Worm (Caenorhabditis elegans) whole organism, late embryonic: ENCODE measurements around the gene tbb-2.
A peak's percentile ranks its signal among the peaks of the same experiment; 100 is the strongest.

Source experiments
- C38D4.7 ChIP-seq: fragments of 200-800 bp; sonication (Bioruptor generic); optimal IDR thresholded peaks from 2 replicates; lab custom pipeline; 2018; ENCODE audit warnings: mild to moderate bottlenecking, missing genetic modification characterization, moderate library complexity, missing compliant biosample characterization
- K02D7.2 ChIP-seq: sonication (generic microtip); optimal IDR thresholded peaks from 2 replicates; lab custom pipeline; 2017; ENCODE audit warnings: mild to moderate bottlenecking, missing genetic modification characterization, missing compliant biosample characterization
- K09A11.1 ChIP-seq: sonication (generic microtip); optimal IDR thresholded peaks from 2 replicates; lab custom pipeline; 2017; ENCODE audit warnings: antibody characterized with exemption, mild to moderate bottlenecking, missing genetic modification characterization, missing compliant biosample characterization; ENCODE audit not compliant: insufficient read depth
- Y22D7AL.16 ChIP-seq: sonication (generic microtip); optimal IDR thresholded peaks from 2 replicates; lab custom pipeline; 2016; ENCODE audit warnings: missing genetic modification characterization, missing compliant biosample characterization
- ahr-1 ChIP-seq: sonication (generic microtip); optimal IDR thresholded peaks from 2 replicates; lab custom pipeline; 2016; ENCODE audit warnings: missing genetic modification characterization, missing compliant biosample characterization
- ceh-18 ChIP-seq: sonication (generic microtip); optimal IDR thresholded peaks from 2 replicates; lab custom pipeline; 2016; ENCODE audit warnings: missing genetic modification characterization, missing compliant biosample characterization
- ceh-2 ChIP-seq: sonication (generic microtip); optimal IDR thresholded peaks from 2 replicates; lab custom pipeline; 2016; ENCODE audit warnings: missing genotype, missing genetic modification characterization, missing compliant biosample characterization
- ceh-22 ChIP-seq: sonication (generic microtip); optimal IDR thresholded peaks from 2 replicates; lab custom pipeline; 2017; ENCODE audit warnings: missing biosample characterization, missing genetic modification characterization
- ceh-30 ChIP-seq: fragments of 150-350 bp; optimal IDR thresholded peaks from 2 replicates; lab custom pipeline; 2014; ENCODE audit warnings: missing biosample characterization, missing genetic modification characterization
- ceh-31 ChIP-seq: sonication (generic microtip); optimal IDR thresholded peaks from 2 replicates; lab custom pipeline; 2016; ENCODE audit warnings: missing genetic modification characterization, missing compliant biosample characterization
- ceh-34 ChIP-seq: sonication (generic microtip); optimal IDR thresholded peaks from 2 replicates; lab custom pipeline; 2016; ENCODE audit warnings: mild to moderate bottlenecking, missing genetic modification characterization, missing compliant biosample characterization
- che-1 ChIP-seq: sonication (generic microtip); optimal IDR thresholded peaks from 2 replicates; lab custom pipeline; 2016; ENCODE audit warnings: mild to moderate bottlenecking, missing genetic modification characterization, missing compliant biosample characterization
- dmd-4 ChIP-seq: sonication (generic microtip); optimal IDR thresholded peaks from 2 replicates; lab custom pipeline; 2016; ENCODE audit warnings: borderline replicate concordance, missing genetic modification characterization, missing compliant biosample characterization
- elt-2 ChIP-seq: sonication (generic microtip); optimal IDR thresholded peaks from 2 replicates; lab custom pipeline; 2016; ENCODE audit warnings: missing genetic modification reagents, missing genetic modification characterization, missing compliant biosample characterization
- elt-4 ChIP-seq: sonication (generic microtip); optimal IDR thresholded peaks from 2 replicates; lab custom pipeline; 2016; ENCODE audit warnings: missing genetic modification characterization, missing compliant biosample characterization
- ets-4 ChIP-seq: sonication (generic microtip); optimal IDR thresholded peaks from 2 replicates; lab custom pipeline; 2016; ENCODE audit warnings: missing genetic modification characterization, missing compliant biosample characterization
- fax-1 ChIP-seq: sonication (generic microtip); optimal IDR thresholded peaks from 2 replicates; lab custom pipeline; 2016; ENCODE audit warnings: missing genotype, missing genetic modification characterization, missing compliant biosample characterization
- fkh-10 ChIP-seq: fragments of 150-350 bp; optimal IDR thresholded peaks from 2 replicates; lab custom pipeline; 2014; ENCODE audit warnings: missing biosample characterization, missing genetic modification reagents, missing genetic modification characterization
- fkh-6 ChIP-seq: sonication (generic microtip); optimal IDR thresholded peaks from 2 replicates; lab custom pipeline; 2016; ENCODE audit warnings: missing genetic modification characterization, missing compliant biosample characterization
- hlh-8 ChIP-seq: sonication (generic microtip); optimal IDR thresholded peaks from 2 replicates; lab custom pipeline; 2016; ENCODE audit warnings: missing genotype, missing genetic modification characterization, missing compliant biosample characterization
- lim-6 ChIP-seq: sonication (generic microtip); optimal IDR thresholded peaks from 2 replicates; lab custom pipeline; 2016; ENCODE audit warnings: missing genetic modification characterization, missing compliant biosample characterization
- lin-11 ChIP-seq: fragments of 200-800 bp; sonication (Bioruptor generic); optimal IDR thresholded peaks from 2 replicates; lab custom pipeline; 2018; ENCODE audit warnings: mild to moderate bottlenecking, missing genetic modification characterization, missing compliant biosample characterization
- mec-3 ChIP-seq: sonication (generic microtip); optimal IDR thresholded peaks from 2 replicates; lab custom pipeline; 2016; ENCODE audit warnings: borderline replicate concordance, missing genetic modification characterization, missing compliant biosample characterization
- nfya-1 ChIP-seq: sonication (generic microtip); optimal IDR thresholded peaks from 2 replicates; lab custom pipeline; 2017; ENCODE audit warnings: missing genetic modification characterization, mild to moderate bottlenecking, missing compliant biosample characterization, antibody characterized with exemption, moderate library complexity
- nhr-11 ChIP-seq: fragments of 150-350 bp; optimal IDR thresholded peaks from 2 replicates; lab custom pipeline; 2014; ENCODE audit warnings: missing biosample characterization, missing genetic modification characterization
- nhr-232 ChIP-seq: sonication (generic microtip); optimal IDR thresholded peaks from 2 replicates; lab custom pipeline; 2016; ENCODE audit warnings: missing genetic modification characterization, missing compliant biosample characterization
- npax-4 ChIP-seq: sonication (generic microtip); optimal IDR thresholded peaks from 2 replicates; lab custom pipeline; 2016; ENCODE audit warnings: missing genetic modification characterization, missing compliant biosample characterization
- pax-1 ChIP-seq: fragments of 150-350 bp; optimal IDR thresholded peaks from 2 replicates; lab custom pipeline; 2014; ENCODE audit warnings: missing biosample characterization, missing genetic modification characterization
- pha-2 ChIP-seq: sonication (generic microtip); optimal IDR thresholded peaks from 2 replicates; lab custom pipeline; 2017; ENCODE audit warnings: mild to moderate bottlenecking, missing genetic modification characterization, missing compliant biosample characterization
- pros-1 ChIP-seq: fragments of 150-350 bp; optimal IDR thresholded peaks from 2 replicates; lab custom pipeline; 2014; ENCODE audit warnings: missing biosample characterization, missing genetic modification reagents, missing genetic modification characterization
- ref-2 ChIP-seq: sonication (generic microtip); optimal IDR thresholded peaks from 2 replicates; lab custom pipeline; 2016; ENCODE audit warnings: missing genetic modification characterization, missing compliant biosample characterization
- sox-4 ChIP-seq: sonication (generic microtip); optimal IDR thresholded peaks from 2 replicates; lab custom pipeline; 2017; ENCODE audit warnings: mild to moderate bottlenecking, missing genetic modification characterization, inconsistent platforms, missing compliant biosample characterization
- syd-9 ChIP-seq: sonication (generic microtip); optimal IDR thresholded peaks from 2 replicates; lab custom pipeline; 2016; ENCODE audit warnings: mild to moderate bottlenecking, missing genetic modification characterization, moderate library complexity, missing compliant biosample characterization
- tbx-2 ChIP-seq: sonication (generic microtip); optimal IDR thresholded peaks from 2 replicates; lab custom pipeline; 2016; ENCODE audit warnings: missing genetic modification characterization, missing compliant biosample characterization
- tbx-7 ChIP-seq: sonication (generic microtip); optimal IDR thresholded peaks from 2 replicates; lab custom pipeline; 2016; ENCODE audit warnings: missing genotype, missing genetic modification characterization, missing compliant biosample characterization
- unc-42 ChIP-seq: sonication (generic microtip); optimal IDR thresholded peaks from 2 replicates; lab custom pipeline; 2016; ENCODE audit warnings: missing genotype, missing genetic modification characterization, missing compliant biosample characterization
- unc-55 ChIP-seq: sonication (generic microtip); optimal IDR thresholded peaks from 2 replicates; lab custom pipeline; 2017; ENCODE audit warnings: missing biosample characterization, missing genetic modification reagents, missing genetic modification characterization
- unc-86 ChIP-seq: sonication (generic microtip); optimal IDR thresholded peaks from 2 replicates; lab custom pipeline; 2016; ENCODE audit warnings: missing genetic modification characterization, missing compliant biosample characterization

The tbb-2 gene

ce11 chrIII:4009181-4009580 lies 8.2 kb downstream of the tbb-2 start:
- TF ChIP-seq elt-4 (tag; lab: Kevin White, UChicago) (no peak), sox-4 (no peak), syd-9 (no peak), ceh-31 (tag; lab: Kevin White, UChicago) (no peak), nfya-1 (tag; lab: Kevin White, UChicago) (peak; percentile 86), ceh-22 (tag; lab: Kevin White, UChicago) (no peak), pha-2 (no peak)

ce11 chrIII:4007017-4007416 lies 10.4 kb downstream of the tbb-2 start:
- TF ChIP-seq fkh-10 (GFP tag; lab: Kevin White, UChicago), result no peak
- no peak for TF ChIP-seq ceh-30 (tag; lab: Kevin White, UChicago)
- no peak for TF ChIP-seq nhr-11 (tag; lab: Kevin White, UChicago)
- TF ChIP-seq syd-9, result no peak
- TF ChIP-seq hlh-8 (tag; lab: Kevin White, UChicago), result no peak
- TF ChIP-seq nhr-232 (tag; lab: Kevin White, UChicago), result no peak
- TF ChIP-seq lim-6 (tag; lab: Kevin White, UChicago), result no peak
- TF ChIP-seq fkh-6 (tag; lab: Kevin White, UChicago), result no peak
- no peak for TF ChIP-seq pax-1 (tag; lab: Kevin White, UChicago)
- no peak for TF ChIP-seq lin-11 (tag; lab: Kevin White, UChicago)

ce11 chrIII:4005446-4006192 lies 11.8 kb downstream of the tbb-2 start, which contains the start of gene pxd-1:
Gene pxd-1 (plus strand): TSS chrIII:4006142.
- TF ChIP-seq unc-42 (tag; lab: Kevin White, UChicago), result peak; percentile 84
- TF ChIP-seq ceh-31 (tag; lab: Kevin White, UChicago), result no peak
- no peak for TF ChIP-seq mec-3 (tag; lab: Kevin White, UChicago)
- no peak for TF ChIP-seq K09A11.1 (tag; lab: Kevin White, UChicago)
- no peak for TF ChIP-seq fax-1 (tag; lab: Kevin White, UChicago)
- TF ChIP-seq npax-4 (tag; lab: Kevin White, UChicago), result no peak
- no peak for TF ChIP-seq ref-2
- TF ChIP-seq tbx-7 (tag; lab: Kevin White, UChicago), result no peak
- TF ChIP-seq nfya-1 (tag; lab: Kevin White, UChicago), result peak; percentile 34
- no peak for TF ChIP-seq K02D7.2 (tag; lab: Kevin White, UChicago)
- peak; percentile 48 for TF ChIP-seq unc-55
- no peak for TF ChIP-seq dmd-4 (tag; lab: Kevin White, UChicago)

- TF ChIP-seq elt-2 (tag; lab: Kevin White, UChicago) (peak; percentile 88), pros-1 (tag; lab: Kevin White, UChicago) (no peak), tbx-2 (tag; lab: Kevin White, UChicago) (peak; percentile 32), C38D4.7 (GFP tag; lab: Kevin White, UChicago) (peak; percentile 11), ceh-18 (tag; lab: Kevin White, UChicago) (peak; percentile 12), che-1 (tag; lab: Kevin White, UChicago) (peak; percentile 44), ceh-30 (tag; lab: Kevin White, UChicago) (peak; percentile 46), unc-42 (tag; lab: Kevin White, UChicago) (peak; percentile 27), ahr-1 (tag; lab: Kevin White, UChicago) (no peak), hlh-8 (tag; lab: Kevin White, UChicago) (no peak), Y22D7AL.16 (tag; lab: Kevin White, UChicago) (peak; percentile 25), ceh-34 (tag; lab: Kevin White, UChicago) (peak; percentile 22), unc-86 (tag; lab: Kevin White, UChicago) (peak; percentile 50), ets-4 (no peak), pha-2 (peak; percentile 30), ceh-2 (tag; lab: Kevin White, UChicago) (peak; percentile 12), nfya-1 (tag; lab: Kevin White, UChicago) (peak; percentile 65)
Observed at ce11 chrIII:4004064-4004580, 13.3 kb downstream of the tbb-2 start, which contains the start of gene tif-1A. Gene tif-1A (minus strand): TSS chrIII:4004114.
